Worm (Caenorhabditis elegans): ENCODE measurements around the gene F55H2.8.

Gene F55H2.8

DNA sequence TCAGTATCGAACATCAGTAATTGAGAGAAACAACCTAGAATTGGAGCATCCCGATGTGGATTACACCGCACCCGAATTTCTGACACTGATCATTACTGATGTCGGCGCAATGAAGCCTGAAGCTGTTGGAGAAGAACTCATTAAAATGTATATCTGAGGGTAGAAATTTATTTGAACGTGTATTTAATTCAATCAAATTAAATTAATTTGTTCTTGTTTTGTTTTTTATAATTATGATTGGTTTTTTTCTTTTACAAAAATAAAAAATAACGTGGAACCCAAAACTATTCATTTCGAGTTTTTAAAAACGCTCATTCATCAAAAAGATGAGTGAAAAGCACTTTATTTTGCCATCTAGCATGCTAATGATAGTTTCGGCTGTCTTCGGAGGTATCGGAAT, 30.5 kb downstream of the F55H2.8 start, which contains the start of gene ZK1098.9:
TSS of gene ZK1098.9 (plus strand) at position 301 of the 400 bp plus-strand sequence.
- TF ChIP-seq snpc-3.4 (tag; optimal IDR thresholded peaks at IDR 0.05) (no peak), F10E7.11 (tag; optimal IDR thresholded peaks at IDR 0.05) (no peak), C17E4.6 (GFP tag; IDR thresholded peaks at IDR 0.05) (no peak), ceh-100 (GFP tag; IDR thresholded peaks at IDR 0.05) (no peak), rpc-1 (optimal IDR thresholded peaks at IDR 0.05) (no peak), rpc-1 (tag; optimal IDR thresholded peaks at IDR 0.05) (no peak)

DNA sequence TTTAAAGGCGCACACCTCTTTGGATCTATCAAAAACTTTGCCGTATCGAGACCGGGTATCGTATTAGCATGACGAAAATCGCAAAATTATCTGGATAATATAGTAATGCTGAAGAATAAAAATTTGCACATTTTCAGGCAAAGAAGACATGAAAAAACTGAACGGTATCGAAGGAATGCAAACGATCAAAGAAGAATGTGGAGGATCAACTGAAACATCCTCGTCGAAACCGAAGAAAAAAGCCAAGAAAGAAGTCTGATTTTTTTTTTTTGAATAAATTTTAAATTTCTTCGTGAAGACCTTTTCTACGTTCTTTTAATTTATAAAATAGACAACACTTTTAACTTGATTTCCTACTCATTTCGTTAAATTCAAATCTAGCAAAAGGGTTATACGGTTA, 31.2 kb downstream of the F55H2.8 start, which contains the start of gene ZK1098.12:
TSS of gene ZK1098.12 (plus strand) at position 301 of the 400 bp plus-strand sequence.
- TF ChIP-seq athp-1 (tag; optimal IDR thresholded peaks at IDR 0.05) (no peak), dpl-1 (GFP tag; optimal IDR thresholded peaks at IDR 0.05) (no peak), B0019.2 (GFP tag; conservative IDR thresholded peaks at IDR 0.05) (no peak), nhr-27 (tag; optimal IDR thresholded peaks at IDR 0.05) (no peak), F57A8.1 (GFP tag; optimal IDR thresholded peaks at IDR 0.05) (no peak), gei-17 (GFP tag; optimal IDR thresholded peaks at IDR 0.05) (no peak), B0336.3 (GFP tag; IDR thresholded peaks at IDR 0.05) (no peak), atf-7 (tag; optimal IDR thresholded peaks at IDR 0.05) (no peak), pha-4 (tag; optimal IDR thresholded peaks at IDR 0.05) (no peak), ztf-28 (GFP tag; IDR thresholded peaks at IDR 0.05) (no peak), Y95B8A.8 (GFP tag; IDR thresholded peaks at IDR 0.05) (no peak), F33H1.4 (GFP tag; IDR thresholded peaks at IDR 0.05) (no peak), madf-10 (tag; optimal IDR thresholded peaks at IDR 0.05) (no peak), xnd-1 (tag; optimal IDR thresholded peaks at IDR 0.05) (no peak), hmg-1.2 (GFP tag; IDR thresholded peaks at IDR 0.05) (no peak)

DNA sequence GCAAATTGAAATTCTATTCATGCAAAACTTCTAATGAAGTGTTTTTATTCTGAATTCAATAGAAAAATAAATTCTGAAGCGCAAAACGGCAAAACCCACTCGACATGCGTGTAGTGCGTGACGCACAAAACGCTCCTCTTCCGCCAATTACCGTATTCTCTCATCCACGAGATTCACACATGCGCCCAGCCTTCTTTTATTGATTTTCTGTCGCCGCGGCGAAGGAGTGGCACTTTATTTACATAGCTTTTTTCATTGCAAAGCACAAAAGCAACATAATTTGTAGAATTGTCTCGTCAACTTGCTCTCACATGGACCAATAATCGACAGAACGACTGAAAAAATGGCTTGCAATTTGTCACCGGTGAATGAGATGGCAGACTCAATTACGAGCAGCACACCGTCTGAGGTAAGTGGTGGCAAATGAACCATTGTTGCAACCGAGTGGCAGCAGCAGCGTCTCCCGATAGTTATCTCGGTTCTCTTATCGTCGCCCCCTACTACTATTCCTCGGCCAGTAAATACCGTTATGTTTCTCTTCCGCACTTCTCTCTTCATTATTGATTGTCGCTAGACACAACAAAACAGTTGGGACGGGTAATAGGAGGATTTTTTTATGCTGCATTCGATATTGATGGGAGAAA, 32.5 kb downstream of the F55H2.8 start, which contains the start of gene unc-16:
TSS of gene unc-16 (plus strand) at position 243 of the 644 bp plus-strand sequence.
- TF ChIP-seq ztf-6 (GFP tag; IDR thresholded peaks at IDR 0.05) (no peak), nhr-27 (tag; optimal IDR thresholded peaks at IDR 0.05) (no peak), lir-1 (GFP tag; conservative IDR thresholded peaks at IDR 0.05) (no peak), chd-7 (tag; optimal IDR thresholded peaks at IDR 0.05) (no peak), dox-1 (GFP tag; IDR thresholded peaks at IDR 0.05) (peak; percentile 80), ceh-27 (GFP tag; optimal IDR thresholded peaks at IDR 0.05) (peak; percentile 88), madf-6 (GFP tag; IDR thresholded peaks at IDR 0.05) (no peak; the same call in 1 of the 2 replicates), F52B5.7 (tag; optimal IDR thresholded peaks at IDR 0.05) (no peak), sptf-2 (GFP tag; optimal IDR thresholded peaks at IDR 0.05) (no peak), nfya-2 (GFP tag; IDR thresholded peaks at IDR 0.05) (no peak), ZK185.1 (tag; optimal IDR thresholded peaks at IDR 0.05; ENCODE audit: poor library complexity, severe bottlenecking) (peak; percentile 65), snpc-4 (GFP tag; optimal IDR thresholded peaks at IDR 0.05) (no peak), snpc-4 (tag; optimal IDR thresholded peaks at IDR 0.05) (peak in 3 of 4 experiments; percentile 32 to 55 (median 52)), egl-44 (GFP tag; IDR thresholded peaks at IDR 0.05) (no peak), let-526 (GFP tag; IDR thresholded peaks at IDR 0.05) (no peak; the same call in 1 of the 2 replicates), athp-1 (tag; optimal IDR thresholded peaks at IDR 0.05) (peak; percentile 62), atf-7 (tag; optimal IDR thresholded peaks at IDR 0.05) (no peak), K12H6.12 (tag; optimal IDR thresholded peaks at IDR 0.05) (peak; percentile 72), rcor-1 (GFP tag; IDR thresholded peaks at IDR 0.05) (peak; percentile 35; the same call in 1 of the 2 replicates), bed-2 (GFP tag; IDR thresholded peaks at IDR 0.05) (no peak), ztf-26 (tag; optimal IDR thresholded peaks at IDR 0.05) (peak; percentile 47), T26A5.8 (tag; optimal IDR thresholded peaks at IDR 0.05) (no peak), F57C9.4 (tag; optimal IDR thresholded peaks at IDR 0.05) (no peak), mel-28 (tag; optimal IDR thresholded peaks at IDR 0.05; ENCODE audit: borderline replicate concordance) (no peak), dpff-1 (tag; optimal IDR thresholded peaks at IDR 0.05) (no peak), F23B12.7 (tag; optimal IDR thresholded peaks at IDR 0.05; ENCODE audit: insufficient read depth) (no peak), attf-6 (GFP tag; IDR thresholded peaks at IDR 0.05) (no peak), die-1 (tag; optimal IDR thresholded peaks at IDR 0.05) (no peak)

Data from whole organism, young adult.